Worm (Caenorhabditis elegans) whole organism, late embryonic: ENCODE results near the gene egl-19.

ENCODE experiments used
- ahr-1 ChIP-seq: sonication (generic microtip); optimal IDR thresholded peaks from 2 replicates; lab custom pipeline; 2016; ENCODE audit warnings: missing genetic modification characterization, missing compliant biosample characterization
- elt-2 ChIP-seq: sonication (generic microtip); optimal IDR thresholded peaks from 2 replicates; lab custom pipeline; 2016; ENCODE audit warnings: missing genetic modification reagents, missing genetic modification characterization, missing compliant biosample characterization
- gmeb-2 ChIP-seq: sonication (generic microtip); optimal IDR thresholded peaks from 2 replicates; lab custom pipeline; 2016; ENCODE audit warnings: missing genetic modification characterization, inconsistent platforms, missing compliant biosample characterization
- nfya-1 ChIP-seq: sonication (generic microtip); optimal IDR thresholded peaks from 2 replicates; lab custom pipeline; 2017; ENCODE audit warnings: missing genetic modification characterization, mild to moderate bottlenecking, missing compliant biosample characterization, antibody characterized with exemption, moderate library complexity
- nhr-11 ChIP-seq: fragments of 150-350 bp; optimal IDR thresholded peaks from 2 replicates; lab custom pipeline; 2014; ENCODE audit warnings: missing biosample characterization, missing genetic modification characterization
- pag-3 ChIP-seq: sonication (generic microtip); optimal IDR thresholded peaks from 2 replicates; lab custom pipeline; 2016; ENCODE audit warnings: missing compliant biosample characterization, missing genetic modification characterization, borderline replicate concordance
- syd-9 ChIP-seq: sonication (generic microtip); optimal IDR thresholded peaks from 2 replicates; lab custom pipeline; 2016; ENCODE audit warnings: mild to moderate bottlenecking, missing genetic modification characterization, moderate library complexity, missing compliant biosample characterization
- tbx-2 ChIP-seq: sonication (generic microtip); optimal IDR thresholded peaks from 2 replicates; lab custom pipeline; 2016; ENCODE audit warnings: missing genetic modification characterization, missing compliant biosample characterization
- tbx-7 ChIP-seq: sonication (generic microtip); optimal IDR thresholded peaks from 2 replicates; lab custom pipeline; 2016; ENCODE audit warnings: missing genotype, missing genetic modification characterization, missing compliant biosample characterization

DNA sequence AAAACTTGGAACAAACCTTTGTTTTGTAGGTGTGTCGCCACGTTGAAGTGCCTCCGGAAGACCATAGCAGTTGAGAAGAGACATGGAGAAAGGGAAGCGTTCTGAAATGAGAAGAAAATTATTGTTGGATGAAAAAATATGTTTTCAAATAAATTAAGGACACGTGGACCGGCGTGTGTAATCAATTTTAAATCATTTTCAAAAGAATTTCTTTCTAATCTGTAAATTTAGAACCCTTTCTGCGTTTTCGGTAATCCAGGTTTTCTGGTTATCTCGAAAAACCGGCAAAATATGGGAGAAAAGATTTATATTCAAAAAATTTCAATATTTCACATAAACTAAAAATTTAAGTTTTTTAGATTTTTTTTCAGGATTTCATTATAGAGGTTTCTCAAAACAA is 16.5 kb upstream of the egl-19 start, which contains the start of gene mob-3:
- TF ChIP-seq nfya-1 (tag; lab: Kevin White, UChicago) (no peak), tbx-7 (tag; lab: Kevin White, UChicago) (no peak), nhr-11 (tag; lab: Kevin White, UChicago) (no peak), tbx-2 (no peak), ahr-1 (no peak), gmeb-2 (tag; lab: Kevin White, UChicago) (no peak), pag-3 (no peak), elt-2 (no peak), syd-9 (no peak)
